Worm (Caenorhabditis elegans): Measurements from ENCODE around the gene srx-20.

Gene srx-20

DNA sequence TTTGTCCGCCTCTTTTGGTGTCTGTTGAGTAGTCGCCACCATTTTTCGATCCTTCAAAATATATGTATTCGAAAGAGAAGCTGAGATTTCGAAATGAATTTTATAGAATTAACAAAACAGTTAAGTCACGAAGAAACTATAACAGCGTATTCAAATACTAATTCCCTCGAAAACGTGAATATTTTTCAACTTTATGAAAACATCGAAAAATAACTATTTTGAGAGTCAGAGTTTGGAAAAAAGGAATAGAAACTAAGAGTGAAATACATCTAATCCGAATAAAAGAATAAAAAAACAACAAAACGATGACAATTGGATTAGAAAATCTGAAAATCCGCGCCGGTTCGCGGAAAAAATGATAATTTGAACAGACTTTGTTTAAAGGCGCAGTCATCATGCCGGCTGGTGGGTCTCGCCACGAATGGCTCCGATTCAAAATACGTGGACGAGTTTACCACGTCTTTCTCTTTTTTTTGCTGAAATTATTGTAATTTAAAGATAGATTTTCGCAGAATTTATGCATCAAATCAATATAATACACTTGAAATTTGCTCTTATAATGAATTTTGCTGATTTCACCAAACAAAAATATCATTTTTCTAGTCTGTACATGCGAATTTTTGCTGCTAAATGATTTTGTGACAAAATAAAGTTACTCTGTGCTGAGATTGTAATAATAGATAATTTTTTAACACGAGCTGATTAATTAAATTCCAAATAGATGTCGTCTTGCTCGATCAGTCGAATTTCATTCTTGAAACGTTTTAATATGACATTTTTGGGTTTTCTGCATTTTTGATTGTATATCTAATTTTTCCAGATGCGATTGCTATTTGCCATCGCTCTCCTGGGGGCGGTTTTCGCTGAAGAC lies 42.2 kb downstream of the srx-20 start, which contains the start of the genes rpn-1 and ribo-1:
Gene rpn-1, minus strand, starts transcription at position 51 of the 871 bp plus-strand sequence.
Gene ribo-1, plus strand, starts transcription at position 821 of the 871 bp plus-strand sequence.
- TF ChIP-seq dpl-1 (GFP tag; optimal IDR thresholded peaks at IDR 0.05) (peak; percentile 18), attf-5 (GFP tag; optimal IDR thresholded peaks at IDR 0.05) (no peak), efl-1 (GFP tag; optimal IDR thresholded peaks at IDR 0.05) (peak; percentile 74), atf-7 (tag; optimal IDR thresholded peaks at IDR 0.05) (no peak), nhr-179 (tag; optimal IDR thresholded peaks at IDR 0.05) (no peak), lin-40 (tag; optimal IDR thresholded peaks at IDR 0.05) (no peak), egl-44 (GFP tag; IDR thresholded peaks at IDR 0.05) (no peak), D2030.7 (GFP tag; IDR thresholded peaks at IDR 0.05) (peak; percentile 29; the same call in 1 of the 2 replicates), hmg-1.2 (GFP tag; IDR thresholded peaks at IDR 0.05) (peak; percentile 31; the same call in 1 of the 2 replicates), lag-1 (GFP tag; IDR thresholded peaks at IDR 0.05) (no peak), F49E8.2 (tag; optimal IDR thresholded peaks at IDR 0.05; ENCODE audit: insufficient read depth) (peak; percentile 40), let-607 (tag; optimal IDR thresholded peaks at IDR 0.05) (peak; percentile 74 to 82), madf-10 (tag; optimal IDR thresholded peaks at IDR 0.05) (no peak), snpc-4 (GFP tag; optimal IDR thresholded peaks at IDR 0.05) (no peak), snpc-4 (tag; optimal IDR thresholded peaks at IDR 0.05) (peak in 3 of 4 experiments; percentile 42 to 64 (median 63)), lsl-1 (GFP tag; optimal IDR thresholded peaks at IDR 0.05) (peak; percentile 59), F33H1.4 (GFP tag; IDR thresholded peaks at IDR 0.05) (peak; percentile 88), madf-6 (GFP tag; IDR thresholded peaks at IDR 0.05) (peak; percentile 67), madf-8 (GFP tag; conservative IDR thresholded peaks at IDR 0.05) (peak; percentile 44; the same call in 1 of the 2 replicates), die-1 (tag; optimal IDR thresholded peaks at IDR 0.05) (no peak), mel-28 (tag; optimal IDR thresholded peaks at IDR 0.05; ENCODE audit: borderline replicate concordance) (no peak), ztf-18 (tag; optimal IDR thresholded peaks at IDR 0.05) (peak; percentile 3), rpc-1 (optimal IDR thresholded peaks at IDR 0.05) (no peak), rpc-1 (tag; optimal IDR thresholded peaks at IDR 0.05) (no peak), lin-54 (GFP tag; optimal IDR thresholded peaks at IDR 0.05) (peak; percentile 42), nhr-80 (tag; optimal IDR thresholded peaks at IDR 0.05) (peak; percentile 1), ceh-91 (GFP tag; IDR thresholded peaks at IDR 0.05) (0 out of 2 replicates have a peak, but pooled peaks have one; percentile 32), tbp1 (GFP tag; optimal IDR thresholded peaks at IDR 0.05) (peak; percentile 5), ceh-27 (GFP tag; optimal IDR thresholded peaks at IDR 0.05) (no peak), F23B12.7 (tag; optimal IDR thresholded peaks at IDR 0.05; ENCODE audit: insufficient read depth) (peak; percentile 28), dox-1 (GFP tag; IDR thresholded peaks at IDR 0.05) (peak; percentile 56; the same call in 1 of the 2 replicates)

DNA sequence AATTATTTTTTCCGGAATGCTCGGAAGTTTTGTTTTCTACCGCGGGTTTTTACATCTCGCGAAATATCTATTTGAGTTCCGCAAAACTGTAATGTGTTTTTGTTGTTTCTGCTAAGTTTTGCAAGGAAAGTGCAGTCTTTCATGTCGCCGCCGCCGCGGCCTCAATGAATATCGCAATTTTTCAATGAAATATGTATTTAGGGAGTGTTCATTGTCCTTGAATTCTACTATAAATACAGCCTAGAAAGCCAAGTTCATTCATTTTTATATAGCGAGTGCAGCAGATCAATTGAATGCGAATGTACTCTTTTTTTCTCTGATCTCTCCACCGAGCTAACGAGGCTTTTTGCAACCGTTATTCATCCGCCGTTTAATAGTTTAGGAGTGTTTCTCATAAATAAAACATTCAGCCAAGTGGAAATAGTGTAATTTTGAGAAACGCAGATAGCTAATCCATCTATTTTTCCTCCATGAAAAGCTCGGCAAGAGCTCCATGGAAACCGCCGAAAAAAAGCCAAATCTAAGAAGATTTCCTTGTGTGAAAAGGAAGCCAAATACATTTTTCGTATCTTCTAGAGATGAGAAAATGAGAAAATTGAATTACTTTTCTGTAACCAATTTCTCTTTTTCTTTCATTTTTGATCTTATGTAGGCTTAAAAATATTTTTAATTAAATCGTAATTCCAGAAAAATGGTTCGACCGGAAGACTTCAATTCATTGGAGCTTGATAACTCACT lies 45.1 kb downstream of the srx-20 start, which contains the start of gene T22D1.3:
Gene T22D1.3, plus strand, starts transcription at position 688 of the 738 bp plus-strand sequence.
- TF ChIP-seq lin-26 (GFP tag; IDR thresholded peaks at IDR 0.05) (no peak), B0019.2 (GFP tag; conservative IDR thresholded peaks at IDR 0.05) (no peak), efl-1 (GFP tag; optimal IDR thresholded peaks at IDR 0.05) (no peak), fkh-3 (tag; optimal IDR thresholded peaks at IDR 0.05) (peak; percentile 37), F23B12.7 (tag; optimal IDR thresholded peaks at IDR 0.05; ENCODE audit: insufficient read depth) (no peak), let-607 (tag; optimal IDR thresholded peaks at IDR 0.05) (no peak), T26A5.8 (tag; optimal IDR thresholded peaks at IDR 0.05) (no peak), Y53G8AR.9 (GFP tag; conservative IDR thresholded peaks at IDR 0.05) (0 out of 2 replicates have a peak, but pooled peaks have one; percentile 61), snpc-1.3 (tag; optimal IDR thresholded peaks at IDR 0.05; ENCODE audit: insufficient read depth) (no peak), dpl-1 (GFP tag; optimal IDR thresholded peaks at IDR 0.05) (no peak), K12H6.12 (tag; optimal IDR thresholded peaks at IDR 0.05) (no peak), sptf-2 (GFP tag; optimal IDR thresholded peaks at IDR 0.05) (no peak), madf-8 (GFP tag; conservative IDR thresholded peaks at IDR 0.05) (no peak), ztf-22 (GFP tag; optimal IDR thresholded peaks at IDR 0.05) (no peak), ceh-58 (GFP tag; IDR thresholded peaks at IDR 0.05) (no peak), lag-1 (GFP tag; IDR thresholded peaks at IDR 0.05) (no peak), cebp-2 (GFP tag; IDR thresholded peaks at IDR 0.05) (no peak), ama-1 (optimal IDR thresholded peaks at IDR 0.05) (no peak), ama-1 (GFP tag; optimal IDR thresholded peaks at IDR 0.05) (peak in 1 of 2 experiments; percentile 31), F10E7.11 (tag; optimal IDR thresholded peaks at IDR 0.05) (no peak)
